Worm (Caenorhabditis elegans) whole organism, L3 larva: ENCODE data around the gene acdh-2.
"Not testable (repeated sequence)": the region's sequence is repeated elsewhere in the genome, so short reads cannot be mapped to it uniquely, and the experiment has no call there.

Experiments used
- fkh-10 ChIP-seq: sonication (generic microtip); optimal IDR thresholded peaks from 2 replicates; lab custom pipeline; 2017; ENCODE audit warnings: missing biosample characterization, missing genetic modification reagents, missing genetic modification characterization
- fos-1 ChIP-seq: fragments of 150-350 bp; optimal IDR thresholded peaks from 2 replicates; lab custom pipeline; 2014; ENCODE audit warnings: missing biosample characterization, missing genetic modification characterization
- hmg-11 ChIP-seq: sonication (generic microtip); optimal IDR thresholded peaks from 2 replicates; lab custom pipeline; 2016; ENCODE audit warnings: missing genetic modification characterization, missing compliant biosample characterization
- lin-15B ChIP-seq: fragments of 150-350 bp; optimal IDR thresholded peaks from 2 replicates; lab custom pipeline; 2014; ENCODE audit warnings: missing biosample characterization, missing genetic modification characterization
- lin-39 ChIP-seq: fragments of 150-350 bp; optimal IDR thresholded peaks from 2 replicates; lab custom pipeline; 2018; ENCODE audit warnings: missing biosample characterization, missing genetic modification reagents, missing genetic modification characterization
- skn-1 ChIP-seq: fragments of 150-350 bp; optimal IDR thresholded peaks from 2 replicates; lab custom pipeline; 2014; ENCODE audit warnings: missing biosample characterization, missing genetic modification characterization
- tbx-2 ChIP-seq: sonication (generic microtip); optimal IDR thresholded peaks from 2 replicates; lab custom pipeline; 2016; ENCODE audit warnings: mild to moderate bottlenecking, missing genetic modification characterization, missing compliant biosample characterization
- unc-39 ChIP-seq: sonication (generic microtip); optimal IDR thresholded peaks from 4 replicates; lab custom pipeline; 2017; ENCODE audit warnings: missing biosample characterization, missing genetic modification characterization
- unc-62 ChIP-seq: fragments of 150-350 bp; sonication (generic microtip); optimal IDR thresholded peaks from 4 replicates; lab custom pipeline; 2014; ENCODE audit warnings: missing biosample characterization, missing genetic modification reagents, missing genetic modification characterization

DNA sequence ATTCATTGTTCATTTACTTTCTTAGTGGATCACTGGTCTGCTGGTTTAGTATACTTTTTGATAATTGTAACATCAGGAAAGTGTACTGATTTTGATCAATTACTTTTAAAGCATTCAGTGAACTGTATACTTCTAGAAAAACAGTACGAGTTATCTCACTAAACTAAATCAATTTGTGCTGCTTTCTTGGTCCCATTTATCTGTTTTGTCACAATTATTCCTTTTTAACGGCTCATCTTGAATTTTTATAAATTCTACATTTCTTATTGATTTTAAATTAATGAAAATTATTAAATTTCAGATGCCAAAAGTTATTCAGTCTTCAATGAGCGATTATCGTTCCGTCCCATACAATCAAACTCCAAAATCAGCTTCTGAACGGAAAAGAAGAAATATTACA lies 12.4 kb downstream of the acdh-2 start, which contains the start of gene hlh-25:
- TF ChIP-seq fkh-10 (GFP tag; lab: Kevin White, UChicago); lin-39 (tag; lab: Kevin White, UChicago); tbx-2; unc-62 (GFP tag; lab: Kevin White, UChicago); lin-15B; hmg-11 (tag; lab: Kevin White, UChicago); fos-1; skn-1 (tag; lab: Kevin White, UChicago); unc-39: not testable (repeated sequence)
